Worm (Caenorhabditis elegans) whole organism, early embryonic: ENCODE measurements around the gene ZK177.1.

Experiments used
- B0310.2 ChIP-seq: sonication (generic microtip); optimal IDR thresholded peaks from 2 replicates; lab custom pipeline; 2016; ENCODE audit warnings: mild to moderate bottlenecking, missing genetic modification characterization, missing compliant biosample characterization
- aly-1 ChIP-seq: sonication (generic microtip); optimal IDR thresholded peaks from 2 replicates; lab custom pipeline; 2016; ENCODE audit warnings: missing genetic modification characterization, missing compliant biosample characterization
- ama-1 ChIP-seq: fragments of 150-350 bp; optimal IDR thresholded peaks from 2 replicates; lab custom pipeline; 2014
- ceh-36 ChIP-seq: sonication (generic microtip); optimal IDR thresholded peaks from 2 replicates; lab custom pipeline; 2016; ENCODE audit warnings: missing genetic modification characterization, inconsistent platforms, missing compliant biosample characterization
- flt-1 ChIP-seq: fragments of 200-800 bp; sonication (Bioruptor generic); IDR thresholded peaks from 2 replicates; pipeline ENCODE4 v1.3.6; 2022; ENCODE audit warnings: missing genetic modification characterization, missing compliant biosample characterization
- hnd-1 ChIP-seq: sonication (generic microtip); optimal IDR thresholded peaks from 2 replicates; lab custom pipeline; 2016; ENCODE audit warnings: missing genetic modification characterization, missing compliant biosample characterization

DNA sequence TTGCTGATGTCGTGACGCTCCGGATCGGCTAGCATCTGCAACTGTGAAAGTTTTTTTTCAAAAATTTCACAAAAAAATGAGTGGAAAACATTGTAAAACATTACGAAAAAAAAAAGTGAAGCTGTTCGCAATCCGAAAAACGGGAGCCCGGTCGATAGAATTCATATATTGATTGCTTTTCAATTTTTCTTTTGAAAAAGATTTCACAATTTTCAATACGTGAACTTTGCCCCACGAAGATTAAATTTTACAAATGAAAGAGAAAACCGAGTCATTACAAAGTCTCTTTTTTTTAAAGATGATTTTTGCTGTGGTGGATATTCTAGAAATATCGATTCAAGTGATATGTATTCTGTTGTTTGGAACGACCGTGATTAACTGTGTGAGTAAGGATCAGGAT lies 33.5 kb upstream of the ZK177.1 start, which contains the start of gene F12A10.6:
- TF ChIP-seq ceh-36 (tag; lab: Kevin White, UChicago) (no peak), hnd-1 (tag; lab: Kevin White, UChicago) (no peak), ama-1 (lab: Kevin White, UChicago) (no peak), B0310.2 (tag; lab: Kevin White, UChicago) (no peak), aly-1 (tag; lab: Kevin White, UChicago) (no peak), flt-1 (GFP tag; lab: Robert Waterston, UW) (no peak)
